Worm (Caenorhabditis elegans) whole organism, L4 larva: ENCODE data around the gene nlp-20.

Experiments
- fkh-10 ChIP-seq: fragments of 150-350 bp; optimal IDR thresholded peaks from 2 replicates; lab custom pipeline; 2014; ENCODE audit warnings: missing biosample characterization, missing genetic modification reagents, missing genetic modification characterization
- mdl-1 ChIP-seq, 2 experiments: fragments of 150-350 bp in 1 of 2; sonication (generic microtip) in 1 of 2; optimal IDR thresholded peaks; 2 replicates each; lab custom pipeline; 2014 to 2017; ENCODE audit warnings: missing biosample characterization in 2 of 2, missing genetic modification characterization in 2 of 2
- saeg-2 ChIP-seq: fragments of 200-800 bp; sonication (Bioruptor generic); IDR thresholded peaks from 2 replicates; pipeline ENCODE4 v1.3.6; 2022; ENCODE audit warnings: missing genetic modification reagents, missing genetic modification characterization, missing compliant biosample characterization

ce11 chrIV:7672872-7673271 lies 30.0 kb upstream of the nlp-20 start, which contains the start of gene C08G9.2:
- TF ChIP-seq fkh-10 (GFP tag; lab: Kevin White, UChicago): no peak
- TF ChIP-seq mdl-1 (tag; optimal IDR thresholded peaks at IDR 0.05; lab: Kevin White, UChicago): no peak
- no peak for TF ChIP-seq saeg-2
